Worm (Caenorhabditis elegans): ENCODE measurements around the gene Y46G5A.22.
A peak's percentile ranks its signal among the peaks of the same experiment; 100 is the strongest.

Gene Y46G5A.22

DNA sequence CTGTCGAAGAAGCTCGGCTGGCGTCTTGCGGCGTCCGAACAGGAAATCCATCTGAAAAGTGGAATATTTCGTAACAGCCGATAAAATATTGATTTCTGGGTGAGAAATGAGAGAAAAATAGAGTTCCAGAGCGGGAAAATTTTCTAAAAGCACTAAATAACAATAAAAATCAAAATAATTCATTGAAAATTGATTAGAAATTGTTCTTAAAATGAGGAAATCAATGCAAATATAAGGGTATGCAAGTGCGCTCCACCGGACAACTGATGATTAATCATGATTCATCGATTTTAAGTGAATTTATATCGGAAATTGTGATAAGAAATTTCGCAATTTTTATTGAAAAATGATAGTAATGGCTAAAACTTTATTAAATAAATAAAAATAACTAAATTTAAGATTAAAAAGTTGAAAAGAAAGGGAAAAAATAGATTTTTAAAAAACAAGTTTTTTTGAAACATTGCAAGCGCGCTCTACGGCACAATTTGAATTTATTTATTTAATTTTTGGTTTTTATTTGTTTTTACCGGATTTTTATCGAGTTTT lies 50.1 kb downstream of the Y46G5A.22 start, which contains the start of the genes vps-2 and tiar-2 (continued):
- TF ChIP-seq efl-1 (GFP tag; optimal IDR thresholded peaks at IDR 0.05) = no peak
- TF ChIP-seq ets-4 (GFP tag; optimal IDR thresholded peaks at IDR 0.05) = no peak
- no peak for TF ChIP-seq nfya-1 (tag; optimal IDR thresholded peaks at IDR 0.05; ENCODE audit: borderline replicate concordance, insufficient read depth)
- TF ChIP-seq let-526 (GFP tag; IDR thresholded peaks at IDR 0.05) = no peak
- no peak for TF ChIP-seq F10E7.11 (tag; optimal IDR thresholded peaks at IDR 0.05)
- TF ChIP-seq somi-1 (GFP tag; optimal IDR thresholded peaks at IDR 0.05) = no peak
- no peak for TF ChIP-seq rcor-1 (GFP tag; IDR thresholded peaks at IDR 0.05)
- peak; percentile 2 for TF ChIP-seq lsl-1 (GFP tag; optimal IDR thresholded peaks at IDR 0.05)
- TF ChIP-seq madf-3 (GFP tag; IDR thresholded peaks at IDR 0.05) = no peak
- TF ChIP-seq tlf-1 (GFP tag; optimal IDR thresholded peaks at IDR 0.05) = no peak
- TF ChIP-seq attf-5 (GFP tag; optimal IDR thresholded peaks at IDR 0.05) = peak; percentile 90
- no peak for TF ChIP-seq F33H1.4 (GFP tag; IDR thresholded peaks at IDR 0.05)
- TF ChIP-seq pbrm-1 (GFP tag; IDR thresholded peaks at IDR 0.05) = peak; percentile 35; the same call in 1 of the 2 replicates
- no peak for TF ChIP-seq C17E4.6 (GFP tag; IDR thresholded peaks at IDR 0.05)
- no peak; the same call in 1 of the 2 replicates for TF ChIP-seq cebp-1 (GFP tag; IDR thresholded peaks at IDR 0.05)
- TF ChIP-seq cebp-1 (tag; optimal IDR thresholded peaks at IDR 0.05) = peak; percentile 87
- peak; percentile 30 for TF ChIP-seq ztf-26 (tag; optimal IDR thresholded peaks at IDR 0.05)
- TF ChIP-seq snpc-4 (GFP tag; optimal IDR thresholded peaks at IDR 0.05) = no peak
- TF ChIP-seq snpc-4 (tag; optimal IDR thresholded peaks at IDR 0.05) = peak in 3 of 4 experiments; percentile 42 to 74 (median 46)
- no peak for TF ChIP-seq madf-6 (GFP tag; IDR thresholded peaks at IDR 0.05)
- peak; percentile 54 for TF ChIP-seq hmg-1.2 (GFP tag; IDR thresholded peaks at IDR 0.05)
- TF ChIP-seq hsf-1 (GFP tag; IDR thresholded peaks at IDR 0.05) = no peak
- TF ChIP-seq tbp1 (GFP tag; optimal IDR thresholded peaks at IDR 0.05) = no peak
- no peak for TF ChIP-seq aptf-2 (GFP tag; conservative IDR thresholded peaks at IDR 0.05)
- TF ChIP-seq atf-7 (tag; optimal IDR thresholded peaks at IDR 0.05) = no peak
- no peak for TF ChIP-seq nfyb-1 (GFP tag; IDR thresholded peaks at IDR 0.05)
- no peak for TF ChIP-seq ZK185.1 (tag; optimal IDR thresholded peaks at IDR 0.05; ENCODE audit: poor library complexity, severe bottlenecking)
- TF ChIP-seq hrde-1 (tag; optimal IDR thresholded peaks at IDR 0.05; ENCODE audit: borderline replicate concordance) = no peak
- no peak for TF ChIP-seq bed-2 (GFP tag; IDR thresholded peaks at IDR 0.05)
- TF ChIP-seq B0019.2 (GFP tag; conservative IDR thresholded peaks at IDR 0.05) = no peak
- TF ChIP-seq let-607 (tag; optimal IDR thresholded peaks at IDR 0.05) = peak in 1 of 2 experiments; percentile 36
- no peak for TF ChIP-seq egl-44 (GFP tag; IDR thresholded peaks at IDR 0.05)
- no peak for TF ChIP-seq D2030.7 (GFP tag; IDR thresholded peaks at IDR 0.05)
- TF ChIP-seq lir-1 (GFP tag; conservative IDR thresholded peaks at IDR 0.05) = no peak
- TF ChIP-seq B0035.1 (tag; optimal IDR thresholded peaks at IDR 0.05) = no peak
- TF ChIP-seq snpc-3.4 (tag; optimal IDR thresholded peaks at IDR 0.05) = peak; percentile 22
- 0 out of 2 replicates have a peak, but pooled peaks have one; percentile 18 for TF ChIP-seq dox-1 (GFP tag; IDR thresholded peaks at IDR 0.05)
- no peak for TF ChIP-seq zfh-2 (GFP tag; conservative IDR thresholded peaks at IDR 0.05)
- no peak for TF ChIP-seq hmg-20 (GFP tag; IDR thresholded peaks at IDR 0.05)
- TF ChIP-seq Y53F4B.3 (GFP tag; IDR thresholded peaks at IDR 0.05) = no peak
- no peak for TF ChIP-seq T07F8.4 (tag; optimal IDR thresholded peaks at IDR 0.05)
- no peak for TF ChIP-seq unc-62 (GFP tag; optimal IDR thresholded peaks at IDR 0.05)
- no peak for TF ChIP-seq nfya-2 (GFP tag; IDR thresholded peaks at IDR 0.05)
- no peak for TF ChIP-seq snpc-1.3 (tag; optimal IDR thresholded peaks at IDR 0.05; ENCODE audit: insufficient read depth)
- TF ChIP-seq tbx-9 (tag; optimal IDR thresholded peaks at IDR 0.05; ENCODE audit: borderline replicate concordance) = no peak
